Fruit fly (Drosophila melanogaster) whole organism, wandering third instar larva: ENCODE measurements around the gene CCT6.
A peak's percentile ranks its signal among the peaks of the same experiment; 100 is the strongest.

Experiments
- Abd-B ChIP-seq: fragments of >200 bp; optimal IDR thresholded peaks from 2 replicates; lab custom pipeline; 2017; ENCODE audit warnings: missing biosample characterization, missing genetic modification characterization
- Dif ChIP-seq: fragments of 200-275, 200-300 bp; sonication (Bioruptor generic); optimal IDR thresholded peaks from 2 replicates; lab custom pipeline; 2018; ENCODE audit warnings: missing biosample characterization, missing genetic modification characterization; ENCODE audit not compliant: partially characterized antibody
- HLH106 ChIP-seq: fragments of 200-800 bp; optimal IDR thresholded peaks from 3 replicates; lab custom pipeline; 2019; ENCODE audit warnings: missing biosample characterization, mild to moderate bottlenecking, missing genetic modification characterization, moderate library complexity
- Mio ChIP-seq: sonication (Bioruptor generic); optimal IDR thresholded peaks from 2 replicates; lab custom pipeline; 2016; ENCODE audit warnings: missing biosample characterization, missing genetic modification characterization
- N ChIP-seq: fragments of >200 bp; optimal IDR thresholded peaks from 2 replicates; lab custom pipeline; 2018; ENCODE audit warnings: missing biosample characterization, missing external identifiers, missing genetic modification characterization
- br ChIP-seq: fragments of 200-800 bp; sonication (Bioruptor generic); optimal IDR thresholded peaks from 2 replicates; lab custom pipeline; 2016; ENCODE audit warnings: missing biosample characterization, missing genetic modification characterization
- brk ChIP-seq: fragments of 200-800 bp; sonication (Bioruptor generic); optimal IDR thresholded peaks from 2 replicates; lab custom pipeline; 2016; ENCODE audit warnings: missing biosample characterization, mild to moderate bottlenecking, missing genetic modification characterization
- pan ChIP-seq: fragments of >200 bp; optimal IDR thresholded peaks from 2 replicates; lab custom pipeline; 2017
- sv ChIP-seq: fragments of 200-800 bp; sonication (Bioruptor generic); optimal IDR thresholded peaks from 3 replicates; lab custom pipeline; 2016; ENCODE audit warnings: missing biosample characterization, missing genetic modification characterization
- woc ChIP-seq: sonication (Bioruptor generic); optimal IDR thresholded peaks from 2 replicates; lab custom pipeline; 2016; ENCODE audit warnings: missing biosample characterization, mild to moderate bottlenecking, missing genetic modification characterization

CCT6 gene

DNA sequence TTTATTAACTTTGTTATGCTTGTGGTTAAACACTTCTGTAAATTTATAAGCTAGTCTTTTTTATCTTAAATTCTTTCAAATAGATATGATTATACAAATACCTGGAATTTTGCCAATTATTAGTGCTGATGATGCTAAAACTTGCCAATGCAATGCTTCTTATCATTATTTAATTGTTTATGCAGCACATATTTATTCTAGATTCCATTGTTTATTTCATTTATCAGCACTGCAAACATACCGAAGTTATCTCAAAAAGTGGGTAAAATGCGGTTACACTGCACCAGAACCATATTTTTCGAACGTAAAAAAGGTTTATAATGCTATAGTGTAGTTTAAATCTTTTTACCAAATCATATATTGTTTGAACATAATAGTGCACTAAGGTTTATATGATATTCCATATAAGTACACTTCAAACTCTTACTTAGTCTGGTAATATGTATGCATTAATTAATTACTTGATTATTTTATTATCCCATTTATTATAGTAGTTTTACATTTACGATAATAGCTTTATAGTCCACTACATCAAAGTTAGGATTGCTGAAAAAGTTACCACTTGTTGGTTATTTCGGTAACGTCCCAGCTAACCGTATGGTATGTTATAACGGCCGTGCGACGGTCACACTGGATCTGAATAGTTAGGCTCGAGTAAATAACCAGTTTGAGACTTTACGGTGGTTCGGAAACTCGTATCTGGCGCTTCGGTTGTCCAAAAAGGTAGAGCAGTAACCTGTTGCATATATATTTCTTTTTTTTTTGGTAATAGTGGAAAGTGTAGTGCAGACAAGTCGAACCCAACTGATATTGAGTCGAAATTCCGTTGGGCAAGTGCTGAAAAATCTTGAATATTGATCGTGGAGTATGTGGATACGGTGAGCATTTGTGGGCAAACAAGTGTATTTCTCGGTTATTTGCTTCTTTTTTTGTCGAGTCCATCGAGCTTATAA lies 42.1 kb downstream of the CCT6 start, which contains the start of gene Rhp (continued):
- no peak for TF ChIP-seq brk
- TF ChIP-seq sv (GFP tag; lab: Kevin White, UChicago) = no peak
- TF ChIP-seq N (GFP tag; lab: Kevin White, UChicago) = no peak
- peak; percentile 9 for TF ChIP-seq HLH106 (tag; lab: Kevin White, UChicago)
- no peak for TF ChIP-seq Mio (GFP tag; lab: Kevin White, UChicago)
- TF ChIP-seq woc = no peak
- TF ChIP-seq Abd-B = no peak
- TF ChIP-seq pan = no peak
- TF ChIP-seq br (GFP tag; lab: Kevin White, UChicago) = no peak
- no peak for TF ChIP-seq Dif (GFP tag; lab: Kevin White, UChicago)

DNA sequence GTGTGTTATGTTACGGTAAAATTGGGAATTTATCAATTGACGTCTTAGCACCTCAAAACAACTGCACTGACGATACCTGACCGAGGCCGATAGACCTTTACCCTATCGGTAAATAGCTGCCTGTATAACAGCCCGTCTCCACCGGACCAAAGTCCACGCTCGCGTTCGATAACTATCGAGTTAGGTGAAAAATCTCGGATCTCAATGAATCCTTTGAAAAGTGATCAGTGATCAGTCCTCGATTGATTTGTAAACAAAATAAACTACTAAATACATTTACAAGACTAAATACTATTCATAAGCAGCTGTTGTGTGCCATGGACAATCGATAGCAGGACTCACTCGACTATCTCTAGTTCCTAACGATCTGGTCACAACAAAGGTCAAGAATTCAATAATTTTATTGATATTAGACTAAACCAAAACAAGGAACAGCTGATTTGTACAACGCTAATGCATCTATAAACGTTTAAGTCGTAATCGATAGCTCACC lies 49.5 kb downstream of the CCT6 start, which contains the start of gene sordd1:
Gene sordd1, minus strand, starts transcription at position 78 of the 493 bp plus-strand sequence.
- peak; percentile 66 for TF ChIP-seq N (GFP tag; lab: Kevin White, UChicago)
